Worm (Caenorhabditis elegans) whole organism, L3 larva: ENCODE data around the gene Y52E8A.2.

Experiments used
- ZK546.5 ChIP-seq: sonication (generic microtip); optimal IDR thresholded peaks from 2 replicates; lab custom pipeline; 2017; ENCODE audit warnings: missing biosample characterization, missing genetic modification characterization
- aly-2 ChIP-seq: fragments of 150-350 bp; optimal IDR thresholded peaks from 2 replicates; lab custom pipeline; 2014; ENCODE audit warnings: missing biosample characterization, missing genetic modification characterization
- ceh-82 ChIP-seq: fragments of 150-350 bp; optimal IDR thresholded peaks from 2 replicates; lab custom pipeline; 2014; ENCODE audit warnings: missing biosample characterization, missing genetic modification characterization
- daf-12 ChIP-seq: fragments of 150-350 bp; optimal IDR thresholded peaks from 2 replicates; lab custom pipeline; 2014; ENCODE audit warnings: missing biosample characterization, missing genetic modification reagents, missing genetic modification characterization
- lin-15B ChIP-seq: fragments of 150-350 bp; optimal IDR thresholded peaks from 2 replicates; lab custom pipeline; 2014; ENCODE audit warnings: missing biosample characterization, missing genetic modification characterization
- mdl-1 ChIP-seq: fragments of 150-350 bp; optimal IDR thresholded peaks from 2 replicates; lab custom pipeline; 2014; ENCODE audit warnings: missing biosample characterization, missing genetic modification characterization
- nhr-237 ChIP-seq: fragments of 150-350 bp; optimal IDR thresholded peaks from 2 replicates; lab custom pipeline; 2014; ENCODE audit warnings: missing biosample characterization, missing genetic modification characterization
- pqm-1 ChIP-seq: fragments of 150-350 bp; optimal IDR thresholded peaks from 2 replicates; lab custom pipeline; 2017; ENCODE audit warnings: missing biosample characterization, missing genetic modification characterization, inconsistent platforms
- sea-2 ChIP-seq: fragments of 150-350 bp; sonication (generic microtip); optimal IDR thresholded peaks from 4 replicates; lab custom pipeline; 2014; ENCODE audit warnings: missing biosample characterization, missing genetic modification reagents, missing genetic modification characterization
- unc-39 ChIP-seq: sonication (generic microtip); optimal IDR thresholded peaks from 4 replicates; lab custom pipeline; 2017; ENCODE audit warnings: missing biosample characterization, missing genetic modification characterization

ce11 chrII:4294189-4294588, 26.4 kb upstream of the Y52E8A.2 start:
- no peak for TF ChIP-seq mdl-1 (tag; lab: Kevin White, UChicago)
- TF ChIP-seq nhr-237 (tag; lab: Kevin White, UChicago) = no peak
- TF ChIP-seq sea-2 (GFP tag; lab: Kevin White, UChicago) = no peak
- no peak for TF ChIP-seq ceh-82 (tag; lab: Kevin White, UChicago)
- TF ChIP-seq unc-39 = no peak
- no peak for TF ChIP-seq pqm-1 (tag; lab: Kevin White, UChicago)
- TF ChIP-seq aly-2 (tag; lab: Kevin White, UChicago) = no peak
- TF ChIP-seq ZK546.5 (tag; lab: Kevin White, UChicago) = no peak
- TF ChIP-seq lin-15B (tag; lab: Kevin White, UChicago) = no peak
- no peak for TF ChIP-seq daf-12 (tag; lab: Kevin White, UChicago)
